Fruit fly (Drosophila melanogaster): ENCODE measurements around the gene ksh.

ksh gene

DNA sequence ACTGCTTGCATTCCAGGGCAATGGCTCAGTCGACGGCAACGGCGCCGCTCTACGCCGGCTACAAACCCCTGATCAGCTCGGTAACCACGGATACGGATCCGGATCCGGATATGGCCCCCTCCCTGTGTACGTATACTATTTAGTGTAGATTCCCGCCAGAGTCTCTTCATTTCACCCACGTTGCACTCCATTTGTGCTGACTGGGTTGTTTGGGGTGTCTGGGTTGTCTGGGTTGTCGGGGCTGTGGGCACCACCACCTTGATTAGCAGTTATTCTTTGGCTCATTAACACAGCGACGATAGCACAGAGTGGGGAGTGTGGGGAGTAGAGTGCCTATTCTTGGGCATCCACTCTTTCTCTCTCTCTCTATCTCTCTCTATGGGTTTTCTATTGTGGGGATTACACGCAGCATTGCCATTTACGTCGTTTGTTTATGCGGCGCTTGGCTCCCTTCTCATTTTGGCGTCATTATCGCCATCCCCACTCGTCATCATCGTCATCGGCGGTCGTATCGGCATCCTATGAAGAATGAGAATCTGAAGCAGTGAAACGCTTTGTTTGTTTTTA lies 4.0 kb upstream of the ksh start:
- no peak for TF ChIP-seq Sin3A (optimal IDR thresholded peaks at IDR 0.05)
- no peak for TF ChIP-seq insv (optimal IDR thresholded peaks at IDR 0.05)
- no peak for TF ChIP-seq ttk (optimal IDR thresholded peaks at IDR 0.05)
- no peak for TF ChIP-seq Myc (optimal IDR thresholded peaks at IDR 0.05)
- no peak for TF ChIP-seq h (optimal IDR thresholded peaks at IDR 0.05)
- TF ChIP-seq psq (optimal IDR thresholded peaks at IDR 0.05): no peak

DNA sequence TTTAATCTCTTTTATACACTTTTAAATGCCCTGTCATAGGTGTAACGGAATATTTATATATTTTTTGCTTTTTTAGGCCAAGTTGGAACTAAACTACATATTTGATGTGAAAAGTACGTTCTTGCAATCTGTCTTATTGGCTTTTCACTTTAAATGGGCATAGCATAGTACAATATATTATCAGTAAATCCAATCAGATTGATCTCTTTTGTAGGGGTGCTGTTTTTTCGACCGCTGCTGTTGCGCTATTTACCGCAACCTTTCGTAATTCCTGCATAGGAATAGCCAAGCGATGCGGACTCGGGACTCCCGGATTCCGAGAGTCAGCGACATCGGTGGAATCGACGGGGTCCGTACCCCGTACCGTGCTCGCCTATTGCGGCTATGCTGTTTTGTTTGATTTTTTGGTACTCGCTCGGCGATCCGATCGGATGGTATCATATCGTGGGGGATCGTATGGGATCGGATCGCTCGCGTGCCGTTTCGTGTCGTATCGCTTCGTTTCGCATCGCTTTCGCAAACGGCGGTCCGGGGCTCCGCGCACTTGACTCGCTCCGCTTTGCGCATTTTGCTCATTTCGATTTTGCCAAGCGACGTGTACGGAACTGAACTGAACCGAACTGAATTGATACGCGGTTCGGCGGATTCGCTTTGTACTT lies 3.1 kb upstream of the ksh start:
- TF ChIP-seq insv (optimal IDR thresholded peaks at IDR 0.05) (no peak), h (optimal IDR thresholded peaks at IDR 0.05) (no peak), psq (optimal IDR thresholded peaks at IDR 0.05) (no peak), ttk (optimal IDR thresholded peaks at IDR 0.05) (no peak), Myc (optimal IDR thresholded peaks at IDR 0.05) (no peak), Sin3A (optimal IDR thresholded peaks at IDR 0.05) (no peak)

DNA sequence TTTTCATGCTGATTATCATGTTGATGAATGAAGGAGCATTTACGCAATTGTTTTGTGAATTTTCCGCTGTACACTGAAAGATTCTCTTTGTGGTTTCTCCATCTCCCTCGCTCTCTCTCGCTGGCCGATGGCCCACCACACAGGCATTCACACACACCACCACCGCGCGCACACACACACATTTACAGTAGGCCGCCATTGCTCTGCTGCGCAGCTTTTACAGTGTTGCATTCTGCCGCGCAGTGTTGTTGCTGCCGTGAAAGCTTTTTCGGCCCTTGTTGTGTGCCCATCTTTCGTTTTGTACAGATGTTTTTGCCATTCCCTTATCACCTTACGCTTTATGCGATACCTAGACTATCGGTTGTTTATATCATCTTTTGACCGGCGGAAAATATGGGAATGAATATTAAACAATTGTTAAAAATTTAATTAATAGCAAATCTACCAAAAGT lies 2.0 kb upstream of the ksh start:
- no peak for TF ChIP-seq ttk (optimal IDR thresholded peaks at IDR 0.05)
- TF ChIP-seq psq (optimal IDR thresholded peaks at IDR 0.05): peak; percentile 88

DNA sequence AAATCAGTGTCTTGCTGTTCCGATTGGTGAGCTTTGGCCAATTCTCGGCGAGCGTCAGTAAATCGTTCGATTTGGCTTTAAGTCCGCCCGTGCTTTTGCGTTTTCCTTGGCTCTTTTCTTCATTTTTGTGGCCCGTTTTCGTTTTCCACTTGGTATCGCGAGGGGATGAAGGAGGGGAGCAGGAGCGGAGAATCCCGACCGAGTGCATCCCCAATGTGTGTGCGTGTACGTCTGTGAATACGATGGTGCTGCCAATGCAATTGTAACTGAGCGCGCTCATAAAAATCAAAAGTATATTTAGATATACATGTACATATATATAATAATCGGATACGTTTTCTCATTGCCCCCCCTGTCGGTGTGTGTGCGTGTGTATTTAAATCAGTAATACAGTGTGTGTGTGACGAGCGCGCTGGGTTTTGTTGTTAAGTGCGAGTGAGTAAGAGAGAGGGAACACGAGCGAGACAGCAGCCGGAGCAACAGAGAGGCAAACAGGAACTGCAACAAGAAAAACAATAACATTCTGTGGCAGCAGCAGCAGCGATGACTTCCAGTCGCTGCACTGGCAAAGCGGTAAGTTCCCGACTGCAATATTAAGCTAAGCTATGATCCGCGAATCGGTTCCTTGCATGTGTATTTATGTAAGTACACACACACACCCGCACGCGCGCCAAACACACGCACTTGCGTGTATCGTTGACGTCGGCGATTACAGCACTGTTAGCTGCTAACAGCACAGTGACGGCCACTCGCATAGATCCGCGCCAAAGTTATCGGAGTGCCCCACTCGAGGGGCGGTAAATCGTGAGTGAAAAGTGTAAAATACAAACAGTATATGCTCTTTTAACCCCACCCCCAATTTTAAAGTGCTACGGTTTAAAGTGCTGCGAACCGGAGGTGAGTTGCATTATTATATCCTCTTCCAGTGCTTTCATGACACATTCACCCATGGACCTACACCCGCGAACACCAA lies 1.1 kb upstream of the ksh start:
- no peak for TF ChIP-seq ttk (optimal IDR thresholded peaks at IDR 0.05)
- no peak for TF ChIP-seq psq (optimal IDR thresholded peaks at IDR 0.05)
- TF ChIP-seq Myc (optimal IDR thresholded peaks at IDR 0.05): no peak
- no peak for TF ChIP-seq h (optimal IDR thresholded peaks at IDR 0.05)
- no peak for TF ChIP-seq Sin3A (optimal IDR thresholded peaks at IDR 0.05)

DNA sequence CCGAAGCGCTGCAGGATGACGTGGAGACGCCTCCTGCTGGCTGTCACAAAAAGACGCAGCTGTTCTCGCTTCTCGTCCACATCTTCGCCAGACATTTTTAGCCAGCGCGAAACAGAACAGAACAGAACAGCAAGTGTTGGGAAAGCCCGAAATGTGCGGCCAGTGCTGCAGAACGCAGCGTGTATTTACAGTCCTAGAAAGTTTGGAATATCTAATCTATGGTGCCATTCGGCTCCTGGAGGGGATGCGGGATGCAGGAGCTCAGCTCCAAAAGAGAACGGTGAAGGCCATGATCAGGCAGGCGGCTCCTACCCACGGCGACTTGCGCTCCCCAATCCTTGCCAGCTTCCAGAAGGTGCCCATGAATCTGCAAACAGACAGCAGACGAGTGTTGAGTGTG lies 507 bp downstream of the ksh start, which contains the start of gene CG12204:
TSS of gene CG12204 (minus strand) at position 117 of the 400 bp plus-strand sequence.
- no peak for TF ChIP-seq h (optimal IDR thresholded peaks at IDR 0.05)
- no peak for TF ChIP-seq ttk (optimal IDR thresholded peaks at IDR 0.05)
- TF ChIP-seq Myc (optimal IDR thresholded peaks at IDR 0.05): no peak
- no peak for TF ChIP-seq psq (optimal IDR thresholded peaks at IDR 0.05)
- TF ChIP-seq Sin3A (optimal IDR thresholded peaks at IDR 0.05): no peak
- TF ChIP-seq insv (optimal IDR thresholded peaks at IDR 0.05): no peak

DNA sequence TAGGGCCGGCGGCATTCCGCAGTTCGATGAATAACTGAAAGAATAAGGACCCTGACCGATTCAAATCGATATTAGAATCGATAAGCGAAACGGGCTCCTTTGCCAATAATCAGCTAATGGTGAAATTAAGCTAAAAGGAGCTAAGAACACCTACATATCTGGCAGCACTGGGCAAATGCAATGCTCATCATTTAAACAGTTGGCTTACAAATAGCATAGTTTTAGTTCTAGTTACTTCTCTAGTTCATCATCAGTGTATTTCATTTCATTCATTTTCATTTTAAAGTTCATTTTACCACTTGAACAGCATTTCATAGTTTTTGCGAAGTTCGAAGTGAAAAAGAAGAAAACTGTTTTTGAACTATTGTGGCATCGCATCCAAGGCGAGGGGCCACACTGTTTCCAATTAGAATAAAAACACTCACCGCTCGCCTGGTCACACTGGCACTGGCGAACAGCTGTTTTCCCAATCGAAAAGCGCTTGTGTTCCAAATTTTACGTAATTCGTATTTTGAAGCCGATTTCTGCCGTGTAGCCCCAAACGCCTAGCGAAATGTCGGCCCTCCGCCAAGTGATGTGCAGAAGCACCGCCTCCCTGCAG lies 2.7 kb downstream of the ksh start, which contains the start of the genes pcm and ND-18:
TSS of gene pcm (minus strand) at position 28 of the 601 bp plus-strand sequence.
TSS of gene ND-18 (plus strand) at position 438 of the 601 bp plus-strand sequence.
- TF ChIP-seq insv (optimal IDR thresholded peaks at IDR 0.05) (no peak), h (optimal IDR thresholded peaks at IDR 0.05) (no peak), ttk (optimal IDR thresholded peaks at IDR 0.05) (no peak), Sin3A (optimal IDR thresholded peaks at IDR 0.05) (no peak), Myc (optimal IDR thresholded peaks at IDR 0.05) (no peak), psq (optimal IDR thresholded peaks at IDR 0.05) (no peak)

DNA sequence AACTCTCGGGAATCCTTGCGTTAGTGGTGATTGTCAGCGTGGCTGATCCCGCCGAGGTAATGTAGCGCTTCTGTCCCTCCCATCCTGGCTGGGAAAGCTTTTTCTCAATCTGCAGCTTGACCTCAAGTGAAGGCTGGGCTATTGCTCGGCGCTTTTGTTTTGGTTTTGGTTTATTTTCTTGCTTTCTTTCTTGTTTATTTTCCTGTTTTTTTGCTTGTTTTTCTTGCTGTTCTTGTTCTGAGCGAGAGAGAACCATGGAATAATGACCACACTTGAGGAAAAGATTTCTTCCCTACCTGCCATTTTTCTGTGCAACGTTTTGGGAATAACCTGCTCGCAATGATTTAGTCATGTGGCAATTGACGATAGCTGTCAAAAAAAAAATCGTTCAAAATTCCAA lies 9.7 kb downstream of the ksh start:
- TF ChIP-seq insv (optimal IDR thresholded peaks at IDR 0.05) (no peak), psq (optimal IDR thresholded peaks at IDR 0.05) (no peak), ttk (optimal IDR thresholded peaks at IDR 0.05) (no peak), Sin3A (optimal IDR thresholded peaks at IDR 0.05) (no peak)

DNA sequence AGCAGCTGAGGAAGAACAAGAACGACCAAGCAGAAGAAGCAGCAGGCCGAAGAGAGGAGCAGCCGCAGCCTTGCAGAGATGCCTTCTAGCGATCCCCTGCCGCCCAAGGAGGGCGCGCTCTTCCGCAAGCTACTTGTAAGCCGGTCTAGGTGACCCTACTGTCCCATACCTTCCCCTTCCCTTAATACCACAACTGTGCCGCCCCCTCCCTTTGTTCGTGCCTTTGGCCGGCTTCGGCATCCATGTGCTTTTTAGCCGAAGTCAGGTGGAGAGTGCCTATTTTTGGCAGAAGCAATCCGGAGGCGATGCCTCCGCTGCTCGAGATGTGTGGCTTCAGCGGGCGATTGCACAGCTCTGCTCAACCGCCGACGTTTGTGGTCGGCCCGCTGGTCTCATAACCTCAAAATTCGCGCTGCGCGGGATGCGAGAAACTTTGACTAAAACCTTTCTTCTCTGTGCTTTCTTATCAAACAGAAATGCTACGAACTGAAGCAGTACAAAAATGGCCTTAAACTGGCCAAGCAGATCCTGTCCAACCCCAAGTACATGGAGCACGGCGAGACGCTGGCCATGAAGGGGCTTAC lies 14.2 kb downstream of the ksh start:
- TF ChIP-seq Myc (optimal IDR thresholded peaks at IDR 0.05) (no peak), ttk (optimal IDR thresholded peaks at IDR 0.05) (no peak), Sin3A (optimal IDR thresholded peaks at IDR 0.05) (no peak), h (optimal IDR thresholded peaks at IDR 0.05) (no peak), psq (optimal IDR thresholded peaks at IDR 0.05) (no peak), insv (optimal IDR thresholded peaks at IDR 0.05) (no peak)

DNA sequence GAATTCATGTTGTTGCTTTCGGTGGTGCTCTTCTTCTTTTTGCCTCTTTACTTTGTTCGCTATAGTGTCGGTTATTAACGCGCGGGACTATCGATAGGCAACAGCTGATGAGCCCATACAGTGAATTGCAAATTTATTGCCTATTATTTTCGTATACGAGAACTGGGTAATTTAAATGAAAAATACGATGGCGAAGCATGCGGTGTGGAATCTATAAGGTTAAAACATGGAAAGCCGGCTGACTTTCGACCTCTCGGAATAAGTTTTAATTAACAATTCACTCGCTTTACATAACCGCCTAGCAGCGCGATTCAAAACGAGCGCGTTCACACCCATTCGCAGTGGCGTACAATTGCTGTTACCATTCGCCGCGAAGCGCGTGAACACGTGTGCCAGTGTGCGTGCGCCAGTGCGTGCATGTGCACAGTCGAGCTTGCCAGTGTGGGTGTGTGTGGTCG lies 14.9 kb downstream of the ksh start, which contains the start of the genes Naa15-16 and mRpS14:
TSS of gene Naa15-16 (plus strand) at position 116 of the 458 bp plus-strand sequence.
TSS of gene mRpS14 (minus strand) at position 370 of the 458 bp plus-strand sequence.
- TF ChIP-seq Myc (optimal IDR thresholded peaks at IDR 0.05) (no peak), h (optimal IDR thresholded peaks at IDR 0.05) (no peak), insv (optimal IDR thresholded peaks at IDR 0.05) (no peak), psq (optimal IDR thresholded peaks at IDR 0.05) (no peak), Sin3A (optimal IDR thresholded peaks at IDR 0.05) (no peak), ttk (optimal IDR thresholded peaks at IDR 0.05) (no peak)

DNA sequence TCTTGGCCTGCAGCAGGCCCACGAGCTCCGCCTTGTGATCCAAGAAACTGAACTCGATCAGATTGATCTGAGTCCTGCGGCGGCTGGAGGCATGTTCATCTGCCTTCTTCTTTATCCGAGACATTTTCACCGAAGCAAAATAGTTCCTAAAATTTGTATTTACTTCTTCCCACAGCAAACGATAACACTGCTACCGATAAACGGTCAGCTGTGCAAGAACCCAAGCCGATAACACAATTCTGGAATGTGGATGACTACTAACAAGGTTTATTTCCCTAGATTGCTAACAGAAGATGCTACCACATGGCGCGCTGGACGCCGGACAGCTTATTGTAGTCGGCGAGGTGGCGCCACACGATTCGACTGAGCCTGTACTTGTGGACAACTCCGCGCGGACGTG lies 15.7 kb downstream of the ksh start, which contains the start of gene CG32533:
TSS of gene CG32533 (minus strand) at position 278 of the 400 bp plus-strand sequence.
- TF ChIP-seq insv (optimal IDR thresholded peaks at IDR 0.05): no peak
- no peak for TF ChIP-seq psq (optimal IDR thresholded peaks at IDR 0.05)
- TF ChIP-seq ttk (optimal IDR thresholded peaks at IDR 0.05): no peak
- TF ChIP-seq h (optimal IDR thresholded peaks at IDR 0.05): no peak
- no peak for TF ChIP-seq Myc (optimal IDR thresholded peaks at IDR 0.05)

DNA sequence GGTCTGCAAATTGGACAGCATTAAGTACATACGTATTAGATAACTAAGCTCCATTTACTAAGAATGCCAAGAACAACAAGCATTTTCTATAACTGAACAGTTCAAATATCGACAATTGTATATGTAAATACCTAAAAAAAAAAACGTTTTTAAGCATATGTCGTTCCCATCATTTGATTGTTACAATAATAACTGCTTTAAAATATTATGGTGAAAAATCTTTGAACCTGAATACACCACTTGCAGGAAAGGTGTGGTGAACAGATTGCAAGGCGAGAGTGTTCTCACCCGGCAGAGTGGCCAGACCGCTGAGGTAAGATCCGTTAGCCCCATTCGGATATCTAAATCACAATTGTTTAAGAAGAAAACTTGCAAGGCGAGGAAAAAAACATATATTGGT lies 20.0 kb downstream of the ksh start, which contains the start of gene narya:
TSS of gene narya (plus strand) at position 301 of the 400 bp plus-strand sequence.
- TF ChIP-seq Sin3A (optimal IDR thresholded peaks at IDR 0.05) (no peak), ttk (optimal IDR thresholded peaks at IDR 0.05) (no peak), psq (optimal IDR thresholded peaks at IDR 0.05) (no peak), Myc (optimal IDR thresholded peaks at IDR 0.05) (no peak), insv (optimal IDR thresholded peaks at IDR 0.05) (no peak), h (optimal IDR thresholded peaks at IDR 0.05) (no peak)
